Worm (Caenorhabditis elegans) whole organism, young adult: ENCODE data around the gene arrd-11.
A peak's percentile ranks its signal among the peaks of the same experiment; 100 is the strongest.

ENCODE experiments used
- B0019.2 ChIP-seq: fragments of 200-800 bp; sonication (Bioruptor generic); conservative IDR thresholded peaks from 2 replicates; pipeline ENCODE4 v1.3.6; 2022; ENCODE audit warnings: missing genetic modification reagents, missing genetic modification characterization, missing compliant biosample characterization
- B0336.3 ChIP-seq: fragments of 200-800 bp; sonication (Bioruptor generic); IDR thresholded peaks from 2 replicates; pipeline ENCODE4 v1.3.6; 2022; ENCODE audit warnings: missing genetic modification characterization, missing compliant biosample characterization
- C06A6.2 ChIP-seq: fragments of 200-800 bp; sonication (Bioruptor generic); conservative IDR thresholded peaks from 2 replicates; pipeline ENCODE4 v1.3.6; 2022; ENCODE audit warnings: missing genetic modification characterization, missing compliant biosample characterization
- F10E7.11 ChIP-seq: sonication (generic microtip); optimal IDR thresholded peaks from 2 replicates; lab custom pipeline; 2017; ENCODE audit warnings: mild to moderate bottlenecking, missing genetic modification characterization, moderate library complexity, missing compliant biosample characterization
- F49E8.2 ChIP-seq: sonication (generic microtip); optimal IDR thresholded peaks from 3 replicates; lab custom pipeline; 2017; ENCODE audit warnings: missing genetic modification characterization, mild to moderate bottlenecking, missing compliant biosample characterization, antibody characterized with exemption, moderate library complexity; ENCODE audit not compliant: insufficient read depth
- F52B5.7 ChIP-seq: sonication (generic microtip); optimal IDR thresholded peaks from 2 replicates; lab custom pipeline; 2016; ENCODE audit warnings: mild to moderate bottlenecking, missing genetic modification characterization, missing compliant biosample characterization
- F57C9.4 ChIP-seq: sonication (generic microtip); optimal IDR thresholded peaks from 2 replicates; lab custom pipeline; 2017; ENCODE audit warnings: mild to moderate bottlenecking, missing genetic modification characterization, missing compliant biosample characterization
- K11D2.4 ChIP-seq: fragments of 200-800 bp; sonication (Bioruptor generic); IDR thresholded peaks from 2 replicates; pipeline ENCODE4 v1.3.6; 2022; ENCODE audit warnings: missing genetic modification reagents, missing genetic modification characterization, missing compliant biosample characterization
- atf-7 ChIP-seq: sonication (generic microtip); optimal IDR thresholded peaks from 2 replicates; lab custom pipeline; 2017; ENCODE audit warnings: mild to moderate bottlenecking, missing genetic modification characterization, missing compliant biosample characterization
- attf-5 ChIP-seq: fragments of 200-800 bp; sonication (Bioruptor generic); optimal IDR thresholded peaks from 2 replicates; lab custom pipeline; 2018; ENCODE audit warnings: mild to moderate bottlenecking, missing genetic modification characterization, missing compliant biosample characterization
- attf-6 ChIP-seq: fragments of 200-800 bp; sonication (Bioruptor generic); IDR thresholded peaks from 2 replicates; pipeline ENCODE4 v1.3.6; 2022; ENCODE audit warnings: missing genetic modification reagents, missing genetic modification characterization, missing compliant biosample characterization
- ccch-3 ChIP-seq: fragments of 200-800 bp; sonication (Bioruptor generic); optimal IDR thresholded peaks from 2 replicates; lab custom pipeline; 2018; ENCODE audit warnings: mild to moderate bottlenecking, missing genetic modification characterization, missing compliant biosample characterization
- cebp-1 ChIP-seq, 2 experiments: fragments of 200-800 bp in 1 of 2; sonication (Bioruptor generic) in 1 of 2; sonication (generic microtip) in 1 of 2; IDR thresholded peaks in 1 of 2; optimal IDR thresholded peaks in 1 of 2; 2 replicates each; pipeline versions ENCODE4 v1.3.6 to Lab custom; 2017 to 2022; ENCODE audit warnings: missing compliant biosample characterization in 2 of 2, missing genetic modification characterization in 2 of 2, mild to moderate bottlenecking in 1 of 2, missing genetic modification reagents in 1 of 2, moderate library complexity in 1 of 2
- ceh-27 ChIP-seq: fragments of 200-800 bp; sonication (Bioruptor generic); optimal IDR thresholded peaks from 2 replicates; lab custom pipeline; 2018; ENCODE audit warnings: mild to moderate bottlenecking, missing genetic modification characterization, moderate library complexity, missing compliant biosample characterization
- ceh-91 ChIP-seq: fragments of 200-800 bp; sonication (Bioruptor generic); IDR thresholded peaks from 2 replicates; pipeline ENCODE4 v1.3.6; 2022; ENCODE audit warnings: missing genetic modification reagents, missing genetic modification characterization, missing compliant biosample characterization
- egl-18 ChIP-seq: fragments of 200-800 bp; sonication (Bioruptor generic); IDR thresholded peaks from 2 replicates; pipeline ENCODE4 v1.3.6; 2022; ENCODE audit warnings: missing genetic modification reagents, missing genetic modification characterization, missing compliant biosample characterization
- gei-17 ChIP-seq: fragments of 200-800 bp; sonication (Bioruptor generic); optimal IDR thresholded peaks from 2 replicates; lab custom pipeline; 2018; ENCODE audit warnings: mild to moderate bottlenecking, missing genetic modification characterization, missing compliant biosample characterization
- lin-26 ChIP-seq: fragments of 200-800 bp; sonication (Bioruptor generic); IDR thresholded peaks from 2 replicates; pipeline ENCODE4 v1.3.6; 2022; ENCODE audit warnings: missing genetic modification reagents, missing genetic modification characterization, missing compliant biosample characterization
- madf-3 ChIP-seq: fragments of 200-800 bp; sonication (Bioruptor generic); IDR thresholded peaks from 2 replicates; pipeline ENCODE4 v1.3.6; 2022; ENCODE audit warnings: missing genetic modification reagents, missing genetic modification characterization, missing compliant biosample characterization
- madf-6 ChIP-seq: fragments of 200-800 bp; sonication (Bioruptor generic); IDR thresholded peaks from 2 replicates; pipeline ENCODE4 v1.3.6; 2022; ENCODE audit warnings: missing genetic modification reagents, missing genetic modification characterization, missing compliant biosample characterization
- mes-4 ChIP-seq: sonication (generic microtip); optimal IDR thresholded peaks from 2 replicates; lab custom pipeline; 2016; ENCODE audit warnings: missing genotype, missing genetic modification characterization, missing compliant biosample characterization
- mxl-1 ChIP-seq: sonication (generic microtip); optimal IDR thresholded peaks from 2 replicates; lab custom pipeline; 2016; ENCODE audit warnings: missing genetic modification characterization, missing compliant biosample characterization
- nfya-1 ChIP-seq: sonication (generic microtip); optimal IDR thresholded peaks from 2 replicates; lab custom pipeline; 2017; ENCODE audit warnings: antibody characterized with exemption, missing compliant biosample characterization, missing genetic modification characterization, borderline replicate concordance; ENCODE audit not compliant: insufficient read depth
- nhr-120 ChIP-seq: fragments of 200-800 bp; sonication (Bioruptor generic); IDR thresholded peaks from 2 replicates; pipeline ENCODE4 v1.3.6; 2022; ENCODE audit warnings: missing genetic modification characterization, missing compliant biosample characterization
- nhr-179 ChIP-seq: sonication (generic microtip); optimal IDR thresholded peaks from 2 replicates; lab custom pipeline; 2016; ENCODE audit warnings: mild to moderate bottlenecking, missing genetic modification characterization, missing compliant biosample characterization
- nhr-80 ChIP-seq: sonication (generic microtip); optimal IDR thresholded peaks from 2 replicates; lab custom pipeline; 2016; ENCODE audit warnings: missing genetic modification characterization, missing compliant biosample characterization
- nhr-90 ChIP-seq: sonication (generic microtip); optimal IDR thresholded peaks from 2 replicates; lab custom pipeline; 2016; ENCODE audit warnings: missing genotype, mild to moderate bottlenecking, missing genetic modification characterization, missing compliant biosample characterization
- pbrm-1 ChIP-seq: fragments of 200-800 bp; sonication (Bioruptor generic); IDR thresholded peaks from 2 replicates; pipeline ENCODE4 v1.3.6; 2022; ENCODE audit warnings: missing genetic modification reagents, missing genetic modification characterization, missing compliant biosample characterization
- pha-4 ChIP-seq: fragments of 150-350 bp; sonication (generic microtip); optimal IDR thresholded peaks from 2 replicates; lab custom pipeline; 2014; ENCODE audit warnings: missing biosample characterization, missing genetic modification reagents, missing genetic modification characterization
- rec-8 ChIP-seq, 2 experiments: sonication (generic microtip); optimal IDR thresholded peaks; 2 replicates each; lab custom pipeline; 2016; ENCODE audit warnings: mild to moderate bottlenecking in 2 of 2, missing genetic modification characterization in 2 of 2, missing genetic modification reagents in 2 of 2, missing genotype in 2 of 2, missing biosample characterization in 1 of 2, missing compliant biosample characterization in 1 of 2, moderate library complexity in 1 of 2
- repo-1 ChIP-seq: sonication (generic microtip); optimal IDR thresholded peaks from 2 replicates; lab custom pipeline; 2017; ENCODE audit warnings: mild to moderate bottlenecking, missing genetic modification characterization, missing compliant biosample characterization
- snpc-1.1 ChIP-seq: sonication (generic microtip); optimal IDR thresholded peaks from 2 replicates; lab custom pipeline; 2017; ENCODE audit warnings: missing genetic modification characterization, mild to moderate bottlenecking, missing compliant biosample characterization, antibody characterized with exemption, moderate library complexity, missing genotype, missing genetic modification reagents; ENCODE audit not compliant: insufficient read depth
- snpc-3.4 ChIP-seq: sonication (generic microtip); optimal IDR thresholded peaks from 2 replicates; lab custom pipeline; 2017; ENCODE audit warnings: missing genetic modification characterization, mild to moderate bottlenecking, missing compliant biosample characterization, antibody characterized with exemption, moderate library complexity, missing genotype, missing genetic modification reagents
- somi-1 ChIP-seq: fragments of 200-800 bp; sonication (Bioruptor generic); optimal IDR thresholded peaks from 2 replicates; lab custom pipeline; 2018; ENCODE audit warnings: mild to moderate bottlenecking, missing genetic modification characterization, missing compliant biosample characterization
- sptf-2 ChIP-seq: fragments of 200-800 bp; sonication (Bioruptor generic); optimal IDR thresholded peaks from 2 replicates; lab custom pipeline; 2018; ENCODE audit warnings: mild to moderate bottlenecking, missing genetic modification characterization, missing compliant biosample characterization
- tbp1 ChIP-seq: fragments of 200-800 bp; sonication (Bioruptor generic); optimal IDR thresholded peaks from 2 replicates; lab custom pipeline; 2018; ENCODE audit warnings: mild to moderate bottlenecking, missing genetic modification characterization, missing compliant biosample characterization
- zfh-2 ChIP-seq: fragments of 200-800 bp; sonication (Bioruptor generic); conservative IDR thresholded peaks from 2 replicates; pipeline ENCODE4 v1.3.6; 2022; ENCODE audit warnings: missing genetic modification reagents, missing genetic modification characterization, missing compliant biosample characterization
- ztf-18 ChIP-seq: sonication (generic microtip); optimal IDR thresholded peaks from 2 replicates; lab custom pipeline; 2016; ENCODE audit warnings: missing genotype, mild to moderate bottlenecking, missing genetic modification characterization, missing compliant biosample characterization
- ztf-22 ChIP-seq: fragments of 200-800 bp; sonication (Bioruptor generic); optimal IDR thresholded peaks from 2 replicates; lab custom pipeline; 2018; ENCODE audit warnings: mild to moderate bottlenecking, missing genetic modification characterization, moderate library complexity, missing compliant biosample characterization
- ztf-6 ChIP-seq: fragments of 200-800 bp; sonication (Bioruptor generic); IDR thresholded peaks from 2 replicates; pipeline ENCODE4 v1.3.6; 2022; ENCODE audit warnings: missing genetic modification reagents, missing genetic modification characterization, missing compliant biosample characterization

arrd-11 gene

DNA sequence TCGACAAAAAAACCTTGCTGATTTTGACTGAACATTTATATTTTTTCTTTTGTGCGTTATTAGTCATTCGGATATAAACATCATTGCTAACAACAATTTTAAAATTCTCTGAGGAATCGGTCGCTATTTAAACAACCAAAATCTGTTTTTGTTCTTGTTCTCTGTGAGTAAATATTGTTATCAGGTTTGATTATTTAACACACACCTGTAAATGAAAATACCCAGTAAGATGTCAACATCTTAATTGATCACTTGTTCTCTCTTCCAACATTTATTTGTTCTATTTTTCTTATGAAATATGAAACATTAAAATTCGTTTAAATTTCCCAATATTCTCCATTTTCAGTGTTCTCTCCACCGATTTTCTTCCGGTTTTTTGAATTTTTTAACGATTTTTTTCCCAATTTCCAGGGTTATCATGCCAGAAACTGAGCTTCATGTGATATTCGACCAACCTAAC, at the start of gene arrd-11:
TSS of gene arrd-11 (plus strand) at position 410 of the 460 bp plus-strand sequence.
- no peak for TF ChIP-seq B0336.3 (GFP tag; lab: Robert Waterston, UW)
- no peak for TF ChIP-seq ceh-91
- TF ChIP-seq madf-6: no peak
- TF ChIP-seq pbrm-1 (GFP tag; lab: Robert Waterston, UW): no peak
- no peak for TF ChIP-seq nhr-90 (tag; lab: Kevin White, UChicago)
- TF ChIP-seq tbp1: no peak

DNA sequence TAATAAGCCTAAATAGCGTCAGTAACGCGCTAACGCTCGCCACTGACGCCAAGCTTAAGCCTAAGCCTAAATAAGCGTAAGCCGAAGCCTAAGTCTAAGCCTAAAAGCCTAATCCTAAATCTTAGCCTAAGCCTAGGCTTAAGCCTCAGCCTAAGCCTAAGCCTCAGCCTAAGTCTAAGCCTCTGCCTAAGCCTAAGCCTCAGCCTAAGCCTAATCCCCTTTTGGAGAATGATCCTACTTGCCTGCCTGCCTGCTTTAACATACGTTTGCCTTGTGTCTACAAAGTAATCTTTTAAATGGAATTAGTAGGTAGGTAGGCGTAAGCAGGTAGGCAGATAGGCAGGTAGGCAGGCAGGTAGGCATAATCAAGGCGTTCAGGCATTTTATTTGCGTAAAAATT, 47.9 kb upstream of the arrd-11 start:
- TF ChIP-seq F52B5.7 (tag; lab: Kevin White, UChicago) (no peak), gei-17 (GFP tag; lab: Kevin White, UChicago) (no peak), ztf-6 (GFP tag; lab: Robert Waterston, UW) (no peak), pha-4 (tag; lab: Kevin White, UChicago) (no peak), madf-3 (GFP tag; lab: Robert Waterston, UW) (no peak), zfh-2 (GFP tag; lab: Robert Waterston, UW) (no peak), repo-1 (no peak), mxl-1 (tag; lab: Kevin White, UChicago) (no peak), cebp-1 (GFP tag; IDR thresholded peaks at IDR 0.05; lab: Robert Waterston, UW) (no peak), cebp-1 (tag; optimal IDR thresholded peaks at IDR 0.05; lab: Kevin White, UChicago) (no peak), rec-8 (tag; optimal IDR thresholded peaks at IDR 0.05; lab: Kevin White, UChicago) (no peak), snpc-1.1 (tag; lab: Kevin White, UChicago) (no peak), somi-1 (GFP tag; lab: Kevin White, UChicago) (no peak), attf-5 (GFP tag; lab: Kevin White, UChicago) (no peak)

DNA sequence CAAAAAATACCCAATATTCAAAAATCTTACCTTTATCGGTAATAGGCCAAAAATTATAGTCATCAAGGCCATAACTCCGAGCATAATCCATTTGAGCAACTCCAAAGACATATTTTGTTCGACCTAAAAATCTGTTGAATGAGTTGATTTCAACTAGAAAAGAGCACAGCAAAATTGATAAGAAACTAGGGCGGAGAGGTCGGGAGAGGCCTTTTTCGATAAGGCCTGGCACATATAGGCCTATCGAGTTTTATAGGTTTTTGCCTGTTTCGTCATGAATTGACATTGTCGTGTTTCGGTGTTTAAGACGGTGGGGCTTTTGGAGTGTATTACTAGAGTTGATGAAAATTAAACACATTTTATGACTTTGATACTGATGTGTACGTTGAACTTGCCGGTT, 47.5 kb upstream of the arrd-11 start, which contains the start of gene zipt-2.3:
TSS of gene zipt-2.3 (minus strand) at position 147 of the 400 bp plus-strand sequence.
- no peak for TF ChIP-seq F10E7.11 (tag; lab: Kevin White, UChicago)
- TF ChIP-seq C06A6.2 (GFP tag; lab: Robert Waterston, UW): no peak
- TF ChIP-seq sptf-2 (GFP tag; lab: Kevin White, UChicago): no peak
- peak; percentile 85 for TF ChIP-seq nhr-80 (tag; lab: Kevin White, UChicago)
- no peak for TF ChIP-seq nhr-179 (tag; lab: Kevin White, UChicago)

DNA sequence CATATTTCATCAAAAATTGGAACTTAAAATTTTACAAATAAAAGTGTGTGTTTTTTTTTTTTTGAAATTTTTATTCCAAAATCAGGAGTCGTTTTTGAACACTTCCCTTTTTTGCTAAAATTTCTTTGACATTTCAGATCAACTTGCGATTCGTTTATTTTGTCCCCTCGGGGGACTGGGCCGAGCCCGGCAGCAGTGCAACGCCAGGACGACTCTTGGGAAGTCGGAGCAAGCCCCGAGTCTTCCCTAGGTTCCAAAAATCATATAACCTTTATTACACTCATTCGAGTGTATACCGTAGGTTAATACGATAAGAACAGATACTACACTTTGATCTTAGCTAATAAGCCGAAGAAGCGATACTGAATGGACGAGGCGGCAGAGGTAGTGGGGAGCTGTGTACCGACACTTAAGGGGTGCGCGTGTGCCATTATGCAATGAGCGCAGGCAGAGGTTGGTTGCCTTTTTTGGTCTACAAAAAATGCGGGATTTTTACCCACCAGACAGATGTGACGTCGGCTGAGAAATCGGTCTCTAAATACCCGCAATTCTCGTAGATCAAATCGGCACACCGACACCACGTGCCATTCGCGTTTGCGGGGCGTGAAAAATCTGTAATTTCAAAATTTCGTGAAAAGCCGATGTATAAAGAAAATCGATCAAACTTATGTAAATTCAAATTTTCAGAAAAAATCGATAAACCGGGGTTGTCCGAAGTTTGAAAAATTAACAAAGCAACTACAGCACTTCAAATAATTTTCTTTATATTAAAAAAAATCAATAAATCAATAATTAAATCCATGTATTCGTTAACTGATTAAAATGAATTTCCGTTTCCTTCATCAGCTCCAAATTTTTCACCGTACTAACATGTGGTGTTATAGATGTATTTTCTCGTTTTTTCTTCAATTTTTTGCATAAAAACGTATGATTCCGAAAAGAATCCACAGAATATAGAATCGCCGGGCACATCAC, 45.5 kb upstream of the arrd-11 start:
- TF ChIP-seq F49E8.2 (no peak), nhr-120 (GFP tag; lab: Robert Waterston, UW) (no peak), ceh-27 (GFP tag; lab: Kevin White, UChicago) (no peak), atf-7 (tag; lab: Kevin White, UChicago) (no peak), F52B5.7 (tag; lab: Kevin White, UChicago) (no peak), attf-6 (GFP tag; lab: Robert Waterston, UW) (peak; percentile 86), B0019.2 (no peak; the same call in 1 of the 2 replicates), ccch-3 (GFP tag; lab: Kevin White, UChicago) (no peak), snpc-1.1 (tag; lab: Kevin White, UChicago) (peak; percentile 84), F57C9.4 (tag; lab: Kevin White, UChicago) (no peak), ztf-22 (GFP tag; lab: Kevin White, UChicago) (no peak), K11D2.4 (GFP tag; lab: Robert Waterston, UW) (no peak), mes-4 (tag; lab: Kevin White, UChicago) (no peak), nfya-1 (tag; lab: Kevin White, UChicago) (no peak), pha-4 (tag; lab: Kevin White, UChicago) (no peak), madf-3 (GFP tag; lab: Robert Waterston, UW) (0 out of 2 replicates have a peak, but pooled peaks have one; percentile 22), egl-18 (GFP tag; lab: Robert Waterston, UW) (no peak), snpc-3.4 (tag; lab: Kevin White, UChicago) (peak; percentile 37), ztf-18 (tag; lab: Kevin White, UChicago) (no peak), lin-26 (peak; percentile 92)
